Worm (Caenorhabditis elegans): ENCODE data around the gene fbxb-19.

ce11 chrII:1730103-1730502, 41.1 kb upstream of the fbxb-19 start, which contains the start of gene ceh-81:
- TF ChIP-seq ets-5 (GFP tag; IDR thresholded peaks at IDR 0.05): no peak
- TF ChIP-seq vab-15 (tag; optimal IDR thresholded peaks at IDR 0.05): no peak
- TF ChIP-seq alr-1 (tag; optimal IDR thresholded peaks at IDR 0.05; ENCODE audit: borderline replicate concordance): no peak
- TF ChIP-seq lin-39 (tag; optimal IDR thresholded peaks at IDR 0.05): no peak
- no peak for TF ChIP-seq nhr-77 (tag; optimal IDR thresholded peaks at IDR 0.05)
- no peak for TF ChIP-seq nhr-76 (tag; optimal IDR thresholded peaks at IDR 0.05)
- no peak for TF ChIP-seq elt-2 (tag; optimal IDR thresholded peaks at IDR 0.05)
- TF ChIP-seq mdl-1 (tag; optimal IDR thresholded peaks at IDR 0.05): no peak
- TF ChIP-seq ceh-82 (tag; optimal IDR thresholded peaks at IDR 0.05): no peak
- no peak for TF ChIP-seq unc-86 (tag; optimal IDR thresholded peaks at IDR 0.05)
- TF ChIP-seq xbp-1 (tag; optimal IDR thresholded peaks at IDR 0.05): no peak
- no peak for TF ChIP-seq aha-1 (tag; optimal IDR thresholded peaks at IDR 0.05)
- no peak for TF ChIP-seq ztf-4 (tag; optimal IDR thresholded peaks at IDR 0.05)
